Worm (Caenorhabditis elegans): ENCODE results near the gene mics-1.

mics-1 gene

ce11 chrV:10574197-10574596, 3.9 kb downstream of the mics-1 start:
- TF ChIP-seq ham-2 (GFP tag; optimal IDR thresholded peaks at IDR 0.05) (no peak), nhr-2 (tag; optimal IDR thresholded peaks at IDR 0.05) (no peak), ztf-11 (tag; optimal IDR thresholded peaks at IDR 0.05) (no peak), nhr-28 (tag; optimal IDR thresholded peaks at IDR 0.05) (no peak), snpc-4 (tag; optimal IDR thresholded peaks at IDR 0.05) (no peak), nhr-237 (tag; optimal IDR thresholded peaks at IDR 0.05) (no peak), elt-1 (tag; optimal IDR thresholded peaks at IDR 0.05; ENCODE audit: borderline replicate concordance, insufficient read depth) (no peak), unc-62 (GFP tag; optimal IDR thresholded peaks at IDR 0.05) (no peak), nhr-76 (tag; optimal IDR thresholded peaks at IDR 0.05) (no peak)

- TF ChIP-seq ceh-83 (GFP tag; optimal IDR thresholded peaks at IDR 0.05) = no peak
- TF ChIP-seq M03D4.4 (tag; optimal IDR thresholded peaks at IDR 0.05) = no peak
- no peak for TF ChIP-seq pha-4 (tag; optimal IDR thresholded peaks at IDR 0.05)
- TF ChIP-seq nhr-237 (tag; optimal IDR thresholded peaks at IDR 0.05) = no peak
- no peak for TF ChIP-seq flh-1 (GFP tag; optimal IDR thresholded peaks at IDR 0.05)
- no peak for TF ChIP-seq nhr-76 (tag; optimal IDR thresholded peaks at IDR 0.05)
- TF ChIP-seq sem-2 (GFP tag; optimal IDR thresholded peaks at IDR 0.05) = no peak
- no peak for TF ChIP-seq nhr-28 (tag; optimal IDR thresholded peaks at IDR 0.05)
- TF ChIP-seq nhr-2 (tag; optimal IDR thresholded peaks at IDR 0.05) = no peak
- TF ChIP-seq drap-1 (GFP tag; optimal IDR thresholded peaks at IDR 0.05) = no peak
- no peak for TF ChIP-seq hlh-1 (tag; optimal IDR thresholded peaks at IDR 0.05)
- TF ChIP-seq nhr-12 (tag; optimal IDR thresholded peaks at IDR 0.05) = no peak
- TF ChIP-seq lin-32 (GFP tag; optimal IDR thresholded peaks at IDR 0.05) = no peak
- TF ChIP-seq cnd-1 (tag; optimal IDR thresholded peaks at IDR 0.05) = no peak
- no peak for TF ChIP-seq blmp-1 (tag; optimal IDR thresholded peaks at IDR 0.05)
- no peak for TF ChIP-seq elt-1 (tag; optimal IDR thresholded peaks at IDR 0.05; ENCODE audit: borderline replicate concordance, insufficient read depth)
- no peak for TF ChIP-seq unc-39 (tag; optimal IDR thresholded peaks at IDR 0.05)
Measured at ce11 chrV:10572614-10573013, 5.5 kb downstream of the mics-1 start, which contains the start of gene del-6. TSS of gene del-6 (plus strand) at chrV:10572914.

- TF ChIP-seq tbx-8 (GFP tag; optimal IDR thresholded peaks at IDR 0.05) (no peak), unc-39 (tag; optimal IDR thresholded peaks at IDR 0.05) (no peak), flh-1 (GFP tag; optimal IDR thresholded peaks at IDR 0.05) (no peak), pha-4 (tag; optimal IDR thresholded peaks at IDR 0.05) (no peak), ceh-39 (tag; optimal IDR thresholded peaks at IDR 0.05) (no peak), unc-62 (GFP tag; optimal IDR thresholded peaks at IDR 0.05) (no peak), nhr-237 (tag; optimal IDR thresholded peaks at IDR 0.05) (no peak), blmp-1 (tag; optimal IDR thresholded peaks at IDR 0.05) (no peak), sptf-1 (tag; optimal IDR thresholded peaks at IDR 0.05) (no peak), cnd-1 (tag; optimal IDR thresholded peaks at IDR 0.05) (no peak), nhr-76 (tag; optimal IDR thresholded peaks at IDR 0.05) (no peak), nhr-2 (tag; optimal IDR thresholded peaks at IDR 0.05) (no peak)
Measured at ce11 chrV:10571523-10571922, 6.6 kb downstream of the mics-1 start.

- TF ChIP-seq cnd-1 (tag; optimal IDR thresholded peaks at IDR 0.05) (no peak), ham-2 (GFP tag; optimal IDR thresholded peaks at IDR 0.05) (no peak), blmp-1 (tag; optimal IDR thresholded peaks at IDR 0.05) (no peak), lin-32 (GFP tag; optimal IDR thresholded peaks at IDR 0.05) (no peak), lin-13 (tag; optimal IDR thresholded peaks at IDR 0.05) (no peak), nhr-12 (tag; optimal IDR thresholded peaks at IDR 0.05) (no peak), nhr-28 (tag; optimal IDR thresholded peaks at IDR 0.05) (no peak)
Measured at ce11 chrV:10568496-10568895, 9.6 kb downstream of the mics-1 start.

ce11 chrV:10564830-10565365, 13.2 kb downstream of the mics-1 start, which contains the start of gene cat-4:
TSS of gene cat-4 (plus strand) at chrV:10564880.
- no peak for TF ChIP-seq M03D4.4 (tag; optimal IDR thresholded peaks at IDR 0.05)
- TF ChIP-seq tbx-8 (GFP tag; optimal IDR thresholded peaks at IDR 0.05) = no peak
- no peak for TF ChIP-seq ztf-11 (tag; optimal IDR thresholded peaks at IDR 0.05)
- no peak for TF ChIP-seq unc-39 (tag; optimal IDR thresholded peaks at IDR 0.05)
- TF ChIP-seq sem-2 (GFP tag; optimal IDR thresholded peaks at IDR 0.05) = no peak
- no peak for TF ChIP-seq nhr-2 (tag; optimal IDR thresholded peaks at IDR 0.05)
- no peak for TF ChIP-seq lin-13 (tag; optimal IDR thresholded peaks at IDR 0.05)
- no peak for TF ChIP-seq zip-8 (tag; optimal IDR thresholded peaks at IDR 0.05)
- no peak for TF ChIP-seq pha-4 (tag; optimal IDR thresholded peaks at IDR 0.05)
- TF ChIP-seq nhr-28 (tag; optimal IDR thresholded peaks at IDR 0.05) = no peak
- no peak for TF ChIP-seq nhr-237 (tag; optimal IDR thresholded peaks at IDR 0.05)
- no peak for TF ChIP-seq nhr-76 (tag; optimal IDR thresholded peaks at IDR 0.05)

- TF ChIP-seq flh-1 (GFP tag; optimal IDR thresholded peaks at IDR 0.05) (no peak), unc-62 (GFP tag; optimal IDR thresholded peaks at IDR 0.05) (no peak), cnd-1 (tag; optimal IDR thresholded peaks at IDR 0.05) (no peak), sem-2 (GFP tag; optimal IDR thresholded peaks at IDR 0.05) (no peak), hlh-1 (tag; optimal IDR thresholded peaks at IDR 0.05) (no peak), drap-1 (GFP tag; optimal IDR thresholded peaks at IDR 0.05) (no peak), ceh-43 (GFP tag; optimal IDR thresholded peaks at IDR 0.05) (no peak), ztf-11 (tag; optimal IDR thresholded peaks at IDR 0.05) (no peak)
Measured at ce11 chrV:10564140-10564539, 14.0 kb downstream of the mics-1 start.

Data from whole organism, mixed stage, embryonic.